Worm (Caenorhabditis elegans) whole organism, late embryonic: ENCODE data around the gene ZK381.2.

ENCODE experiments used
- T23F11.4 ChIP-seq: fragments of 200-800 bp; sonication (Bioruptor generic); optimal IDR thresholded peaks from 2 replicates; lab custom pipeline; 2018; ENCODE audit warnings: mild to moderate bottlenecking, missing genetic modification characterization, missing compliant biosample characterization
- hlh-30 ChIP-seq: sonication (generic microtip); optimal IDR thresholded peaks from 2 replicates; lab custom pipeline; 2017; ENCODE audit warnings: antibody characterized with exemption, missing genetic modification characterization, missing compliant biosample characterization; ENCODE audit not compliant: insufficient read depth
- lin-11 ChIP-seq: fragments of 200-800 bp; sonication (Bioruptor generic); optimal IDR thresholded peaks from 2 replicates; lab custom pipeline; 2018; ENCODE audit warnings: mild to moderate bottlenecking, missing genetic modification characterization, missing compliant biosample characterization
- mec-3 ChIP-seq: sonication (generic microtip); optimal IDR thresholded peaks from 2 replicates; lab custom pipeline; 2016; ENCODE audit warnings: borderline replicate concordance, missing genetic modification characterization, missing compliant biosample characterization
- unc-86 ChIP-seq: sonication (generic microtip); optimal IDR thresholded peaks from 2 replicates; lab custom pipeline; 2016; ENCODE audit warnings: missing genetic modification characterization, missing compliant biosample characterization

ce11 chrIV:6941101-6941500, 24.2 kb upstream of the ZK381.2 start:
- TF ChIP-seq unc-86 (tag; lab: Kevin White, UChicago) = no peak
- no peak for TF ChIP-seq hlh-30 (tag; lab: Kevin White, UChicago)
- no peak for TF ChIP-seq mec-3
- TF ChIP-seq lin-11 (tag; lab: Kevin White, UChicago) = no peak
- no peak for TF ChIP-seq T23F11.4
